Fruit fly (Drosophila melanogaster): ENCODE data around the gene CG3457.

DNA sequence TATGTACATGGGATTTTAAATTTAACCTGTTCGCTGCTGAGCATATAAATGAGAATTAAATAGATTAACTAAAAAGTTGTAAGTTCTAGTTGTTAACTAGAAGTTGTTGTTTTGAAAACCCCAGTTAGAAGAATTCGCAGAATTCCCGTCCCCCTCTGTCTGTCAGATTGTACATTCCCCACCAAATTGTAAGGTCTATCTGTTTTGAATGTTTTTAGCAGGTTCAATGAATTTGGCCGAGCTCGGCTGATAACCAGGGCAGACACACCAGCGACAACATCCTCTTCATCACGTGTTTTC, 10.6 kb downstream of the CG3457 start:
- TF ChIP-seq h (optimal IDR thresholded peaks at IDR 0.05) (no peak), Sin3A (optimal IDR thresholded peaks at IDR 0.05) (no peak), insv (optimal IDR thresholded peaks at IDR 0.05) (no peak), ttk (optimal IDR thresholded peaks at IDR 0.05) (no peak), psq (optimal IDR thresholded peaks at IDR 0.05) (no peak), Myc (optimal IDR thresholded peaks at IDR 0.05) (no peak)
